Worm (Caenorhabditis elegans) whole organism, young adult: ENCODE measurements around the gene aak-2.

Source experiments
- B0019.2 ChIP-seq: fragments of 200-800 bp; sonication (Bioruptor generic); conservative IDR thresholded peaks from 2 replicates; pipeline ENCODE4 v1.3.6; 2022; ENCODE audit warnings: missing genetic modification reagents, missing genetic modification characterization, missing compliant biosample characterization
- B0336.3 ChIP-seq: fragments of 200-800 bp; sonication (Bioruptor generic); IDR thresholded peaks from 2 replicates; pipeline ENCODE4 v1.3.6; 2022; ENCODE audit warnings: missing genetic modification characterization, missing compliant biosample characterization
- C17E4.6 ChIP-seq: fragments of 200-800 bp; sonication (Bioruptor generic); IDR thresholded peaks from 2 replicates; pipeline ENCODE4 v1.3.6; 2022; ENCODE audit warnings: missing genetic modification reagents, missing genetic modification characterization, missing compliant biosample characterization
- F10E7.11 ChIP-seq: sonication (generic microtip); optimal IDR thresholded peaks from 2 replicates; lab custom pipeline; 2017; ENCODE audit warnings: mild to moderate bottlenecking, missing genetic modification characterization, moderate library complexity, missing compliant biosample characterization
- F22D6.2 ChIP-seq: sonication (generic microtip); optimal IDR thresholded peaks from 2 replicates; lab custom pipeline; 2016; ENCODE audit warnings: mild to moderate bottlenecking, missing genetic modification characterization, missing compliant biosample characterization
- F33H1.4 ChIP-seq: fragments of 200-800 bp; sonication (Bioruptor generic); IDR thresholded peaks from 2 replicates; pipeline ENCODE4 v1.3.6; 2022; ENCODE audit warnings: missing genetic modification reagents, missing genetic modification characterization, missing compliant biosample characterization
- F49E8.2 ChIP-seq: sonication (generic microtip); optimal IDR thresholded peaks from 3 replicates; lab custom pipeline; 2017; ENCODE audit warnings: missing genetic modification characterization, mild to moderate bottlenecking, missing compliant biosample characterization, antibody characterized with exemption, moderate library complexity; ENCODE audit not compliant: insufficient read depth
- K11D2.4 ChIP-seq: fragments of 200-800 bp; sonication (Bioruptor generic); IDR thresholded peaks from 2 replicates; pipeline ENCODE4 v1.3.6; 2022; ENCODE audit warnings: missing genetic modification reagents, missing genetic modification characterization, missing compliant biosample characterization
- T26A5.8 ChIP-seq: sonication (generic microtip); optimal IDR thresholded peaks from 2 replicates; lab custom pipeline; 2016; ENCODE audit warnings: missing genetic modification characterization, missing compliant biosample characterization
- Y95B8A.8 ChIP-seq: fragments of 200-800 bp; sonication (Bioruptor generic); IDR thresholded peaks from 2 replicates; pipeline ENCODE4 v1.3.6; 2022; ENCODE audit warnings: missing genetic modification reagents, missing genetic modification characterization, missing compliant biosample characterization
- ZK185.1 ChIP-seq: sonication (generic microtip); optimal IDR thresholded peaks from 2 replicates; lab custom pipeline; 2016; ENCODE audit warnings: mild to moderate bottlenecking, missing genetic modification characterization, missing compliant biosample characterization; ENCODE audit not compliant: poor library complexity, severe bottlenecking
- akir-1 ChIP-seq: fragments of 200-800 bp; sonication (Bioruptor generic); optimal IDR thresholded peaks from 2 replicates; lab custom pipeline; 2018; ENCODE audit warnings: mild to moderate bottlenecking, missing genetic modification characterization, moderate library complexity, missing compliant biosample characterization
- aptf-3 ChIP-seq: fragments of 200-800 bp; sonication (Bioruptor generic); IDR thresholded peaks from 2 replicates; pipeline ENCODE4 v1.3.6; 2022; ENCODE audit warnings: missing genetic modification characterization, missing compliant biosample characterization
- attf-3 ChIP-seq: fragments of 200-800 bp; sonication (Bioruptor generic); conservative IDR thresholded peaks from 2 replicates; pipeline ENCODE4 v1.3.6; 2022; ENCODE audit warnings: missing genetic modification reagents, missing genetic modification characterization, missing compliant biosample characterization
- attf-5 ChIP-seq: fragments of 200-800 bp; sonication (Bioruptor generic); optimal IDR thresholded peaks from 2 replicates; lab custom pipeline; 2018; ENCODE audit warnings: mild to moderate bottlenecking, missing genetic modification characterization, missing compliant biosample characterization
- bed-1 ChIP-seq: fragments of 200-800 bp; sonication (Bioruptor generic); IDR thresholded peaks from 2 replicates; pipeline ENCODE4 v1.3.6; 2022; ENCODE audit warnings: missing genetic modification reagents, missing genetic modification characterization, missing compliant biosample characterization
- bed-2 ChIP-seq: fragments of 200-800 bp; sonication (Bioruptor generic); IDR thresholded peaks from 2 replicates; pipeline ENCODE4 v1.3.6; 2022; ENCODE audit warnings: missing genetic modification reagents, missing genetic modification characterization, missing compliant biosample characterization
- chd-7 ChIP-seq: sonication (generic microtip); optimal IDR thresholded peaks from 2 replicates; lab custom pipeline; 2016; ENCODE audit warnings: mild to moderate bottlenecking, missing genetic modification characterization, moderate library complexity, missing compliant biosample characterization
- dox-1 ChIP-seq: fragments of 200-800 bp; sonication (Bioruptor generic); IDR thresholded peaks from 2 replicates; pipeline ENCODE4 v1.3.6; 2022; ENCODE audit warnings: missing genetic modification reagents, missing genetic modification characterization, missing compliant biosample characterization
- egl-18 ChIP-seq: fragments of 200-800 bp; sonication (Bioruptor generic); IDR thresholded peaks from 2 replicates; pipeline ENCODE4 v1.3.6; 2022; ENCODE audit warnings: missing genetic modification reagents, missing genetic modification characterization, missing compliant biosample characterization
- egl-44 ChIP-seq: fragments of 200-800 bp; sonication (Bioruptor generic); IDR thresholded peaks from 2 replicates; pipeline ENCODE4 v1.3.6; 2022; ENCODE audit warnings: missing genetic modification reagents, missing genetic modification characterization, missing compliant biosample characterization
- egrh-3 ChIP-seq: fragments of 200-800 bp; sonication (Bioruptor generic); IDR thresholded peaks from 2 replicates; pipeline ENCODE4 v1.3.6; 2022; ENCODE audit warnings: missing genetic modification reagents, missing genetic modification characterization, missing compliant biosample characterization
- ets-4 ChIP-seq: fragments of 200-800 bp; sonication (Bioruptor generic); optimal IDR thresholded peaks from 2 replicates; lab custom pipeline; 2018; ENCODE audit warnings: mild to moderate bottlenecking, missing genetic modification characterization, missing compliant biosample characterization
- fkh-3 ChIP-seq: sonication (generic microtip); optimal IDR thresholded peaks from 2 replicates; lab custom pipeline; 2016; ENCODE audit warnings: mild to moderate bottlenecking, missing genetic modification characterization, missing compliant biosample characterization
- gei-17 ChIP-seq: fragments of 200-800 bp; sonication (Bioruptor generic); optimal IDR thresholded peaks from 2 replicates; lab custom pipeline; 2018; ENCODE audit warnings: mild to moderate bottlenecking, missing genetic modification characterization, missing compliant biosample characterization
- hlh-26 ChIP-seq: fragments of 200-800 bp; sonication (Bioruptor generic); conservative IDR thresholded peaks from 2 replicates; pipeline ENCODE4 v1.3.6; 2022; ENCODE audit warnings: missing genetic modification reagents, missing genetic modification characterization, missing compliant biosample characterization
- hmg-20 ChIP-seq: fragments of 200-800 bp; sonication (Bioruptor generic); IDR thresholded peaks from 2 replicates; pipeline ENCODE4 v1.3.6; 2022; ENCODE audit warnings: missing genetic modification reagents, missing genetic modification characterization, missing compliant biosample characterization
- hrde-1 ChIP-seq: sonication (generic microtip); optimal IDR thresholded peaks from 2 replicates; lab custom pipeline; 2016; ENCODE audit warnings: missing genetic modification characterization, mild to moderate bottlenecking, missing compliant biosample characterization, moderate library complexity, missing genotype, missing genetic modification reagents, borderline replicate concordance
- hsf-1 ChIP-seq: fragments of 200-800 bp; sonication (Bioruptor generic); IDR thresholded peaks from 2 replicates; pipeline ENCODE4 v1.3.6; 2022; ENCODE audit warnings: missing genetic modification reagents, missing genetic modification characterization, missing compliant biosample characterization
- let-526 ChIP-seq: fragments of 200-800 bp; sonication (Bioruptor generic); IDR thresholded peaks from 2 replicates; pipeline ENCODE4 v1.3.6; 2022; ENCODE audit warnings: missing genetic modification reagents, missing genetic modification characterization, missing compliant biosample characterization
- lin-26 ChIP-seq: fragments of 200-800 bp; sonication (Bioruptor generic); IDR thresholded peaks from 2 replicates; pipeline ENCODE4 v1.3.6; 2022; ENCODE audit warnings: missing genetic modification reagents, missing genetic modification characterization, missing compliant biosample characterization
- lin-35 ChIP-seq, 3 experiments: fragments of 150-350 bp in 2 of 3; sonication (generic microtip) in 1 of 3; optimal IDR thresholded peaks; 2 replicates each; lab custom pipeline; 2014 to 2018; ENCODE audit warnings: missing biosample characterization in 3 of 3, missing genetic modification characterization in 3 of 3, missing genetic modification reagents in 3 of 3
- madf-8 ChIP-seq: fragments of 200-800 bp; sonication (Bioruptor generic); conservative IDR thresholded peaks from 2 replicates; pipeline ENCODE4 v1.3.6; 2022; ENCODE audit warnings: missing genetic modification reagents, missing genetic modification characterization, missing compliant biosample characterization
- mcd-1 ChIP-seq: fragments of 200-800 bp; sonication (Bioruptor generic); IDR thresholded peaks from 2 replicates; pipeline ENCODE4 v1.3.6; 2022; ENCODE audit warnings: missing genetic modification reagents, missing genetic modification characterization, missing compliant biosample characterization
- mes-4 ChIP-seq: sonication (generic microtip); optimal IDR thresholded peaks from 2 replicates; lab custom pipeline; 2016; ENCODE audit warnings: missing genotype, missing genetic modification characterization, missing compliant biosample characterization
- mxl-1 ChIP-seq: sonication (generic microtip); optimal IDR thresholded peaks from 2 replicates; lab custom pipeline; 2016; ENCODE audit warnings: missing genetic modification characterization, missing compliant biosample characterization
- nfya-2 ChIP-seq: fragments of 200-800 bp; sonication (Bioruptor generic); IDR thresholded peaks from 2 replicates; pipeline ENCODE4 v1.3.6; 2022; ENCODE audit warnings: missing genetic modification reagents, missing genetic modification characterization, missing compliant biosample characterization
- nhr-120 ChIP-seq: fragments of 200-800 bp; sonication (Bioruptor generic); IDR thresholded peaks from 2 replicates; pipeline ENCODE4 v1.3.6; 2022; ENCODE audit warnings: missing genetic modification characterization, missing compliant biosample characterization
- nhr-27 ChIP-seq: fragments of 200-800 bp; sonication (Bioruptor generic); optimal IDR thresholded peaks from 2 replicates; lab custom pipeline; 2018; ENCODE audit warnings: mild to moderate bottlenecking, missing genetic modification characterization, moderate library complexity, missing compliant biosample characterization
- pha-4 ChIP-seq: fragments of 150-350 bp; sonication (generic microtip); optimal IDR thresholded peaks from 2 replicates; lab custom pipeline; 2014; ENCODE audit warnings: missing biosample characterization, missing genetic modification reagents, missing genetic modification characterization
- rcor-1 ChIP-seq: fragments of 200-800 bp; sonication (Bioruptor generic); IDR thresholded peaks from 2 replicates; pipeline ENCODE4 v1.3.6; 2022; ENCODE audit warnings: missing genetic modification reagents, missing genetic modification characterization, missing compliant biosample characterization
- rec-8 ChIP-seq, 2 experiments: sonication (generic microtip); optimal IDR thresholded peaks; 2 replicates each; lab custom pipeline; 2016; ENCODE audit warnings: mild to moderate bottlenecking in 2 of 2, missing genetic modification characterization in 2 of 2, missing genetic modification reagents in 2 of 2, missing genotype in 2 of 2, missing biosample characterization in 1 of 2, missing compliant biosample characterization in 1 of 2, moderate library complexity in 1 of 2
- snpc-3.4 ChIP-seq: sonication (generic microtip); optimal IDR thresholded peaks from 2 replicates; lab custom pipeline; 2017; ENCODE audit warnings: missing genetic modification characterization, mild to moderate bottlenecking, missing compliant biosample characterization, antibody characterized with exemption, moderate library complexity, missing genotype, missing genetic modification reagents
- tbx-9 ChIP-seq: sonication (generic microtip); optimal IDR thresholded peaks from 2 replicates; lab custom pipeline; 2016; ENCODE audit warnings: borderline replicate concordance, missing genetic modification characterization, inconsistent platforms, missing compliant biosample characterization
- tlf-1 ChIP-seq: fragments of 200-800 bp; sonication (Bioruptor generic); optimal IDR thresholded peaks from 2 replicates; lab custom pipeline; 2018; ENCODE audit warnings: mild to moderate bottlenecking, missing genetic modification characterization, missing compliant biosample characterization
- unc-130 ChIP-seq: sonication (generic microtip); optimal IDR thresholded peaks from 2 replicates; lab custom pipeline; 2016; ENCODE audit warnings: missing genetic modification reagents, missing genetic modification characterization, missing compliant biosample characterization
- unc-62 ChIP-seq: fragments of 150-350 bp; optimal IDR thresholded peaks from 2 replicates; lab custom pipeline; 2014; ENCODE audit warnings: missing biosample characterization, missing genetic modification reagents, missing genetic modification characterization
- ztf-18 ChIP-seq: sonication (generic microtip); optimal IDR thresholded peaks from 2 replicates; lab custom pipeline; 2016; ENCODE audit warnings: missing genotype, mild to moderate bottlenecking, missing genetic modification characterization, missing compliant biosample characterization
- ztf-25 ChIP-seq: fragments of 200-800 bp; sonication (Bioruptor generic); IDR thresholded peaks from 2 replicates; pipeline ENCODE4 v1.3.6; 2022; ENCODE audit warnings: missing genetic modification reagents, missing genetic modification characterization, missing compliant biosample characterization

aak-2 gene

ce11 chrX:16796826-16797225, 939 bp downstream of the aak-2 start (continued):
- peak; percentile 13 for TF ChIP-seq ztf-18 (tag; lab: Kevin White, UChicago)
- TF ChIP-seq lin-26 (GFP tag; lab: Robert Waterston, UW): peak; percentile 65; the same call in 1 of the 2 replicates
- TF ChIP-seq dox-1 (GFP tag; lab: Robert Waterston, UW): peak; percentile 69
- TF ChIP-seq gei-17 (GFP tag; lab: Kevin White, UChicago): peak; percentile 63
- TF ChIP-seq madf-8 (GFP tag; lab: Robert Waterston, UW): no peak
- TF ChIP-seq Y95B8A.8 (GFP tag; lab: Robert Waterston, UW): 0 out of 2 replicates have a peak, but pooled peaks have one; percentile 8
- TF ChIP-seq ZK185.1 (tag; lab: Kevin White, UChicago): peak; percentile 52
- TF ChIP-seq snpc-3.4 (tag; lab: Kevin White, UChicago): no peak
- TF ChIP-seq nfya-2: no peak
- TF ChIP-seq mxl-1 (tag; lab: Kevin White, UChicago): no peak
- TF ChIP-seq pha-4 (tag; lab: Kevin White, UChicago): no peak
- TF ChIP-seq tbx-9 (tag; lab: Kevin White, UChicago): no peak
- TF ChIP-seq nhr-120 (GFP tag; lab: Robert Waterston, UW): no peak
- peak; percentile 45 for TF ChIP-seq ets-4 (GFP tag; lab: Kevin White, UChicago)
- TF ChIP-seq T26A5.8 (tag; lab: Kevin White, UChicago): no peak
- no peak for TF ChIP-seq fkh-3 (tag; lab: Kevin White, UChicago)
- no peak for TF ChIP-seq unc-130 (GFP tag; lab: Kevin White, UChicago)
- TF ChIP-seq C17E4.6 (GFP tag; lab: Robert Waterston, UW): no peak
- peak; percentile 93 for TF ChIP-seq attf-5 (GFP tag; lab: Kevin White, UChicago)
- peak; percentile 52; the same call in 1 of the 2 replicates for TF ChIP-seq attf-3 (GFP tag; lab: Robert Waterston, UW)
- peak; percentile 89 for TF ChIP-seq B0336.3
- peak; percentile 74; the same call in 1 of the 2 replicates for TF ChIP-seq let-526
- TF ChIP-seq mes-4 (tag; lab: Kevin White, UChicago): no peak
- TF ChIP-seq hlh-26: no peak
- no peak for TF ChIP-seq F10E7.11
- TF ChIP-seq bed-1 (GFP tag; lab: Robert Waterston, UW): no peak
- TF ChIP-seq egl-44 (GFP tag; lab: Robert Waterston, UW): no peak
- peak; percentile 85 for TF ChIP-seq chd-7 (tag; lab: Kevin White, UChicago)
- no peak for TF ChIP-seq akir-1
- no peak for TF ChIP-seq bed-2
- no peak for TF ChIP-seq hrde-1
- TF ChIP-seq ztf-25 (GFP tag; lab: Robert Waterston, UW): no peak
- TF ChIP-seq hsf-1 (GFP tag; lab: Robert Waterston, UW): no peak
- TF ChIP-seq F49E8.2 (tag; lab: Kevin White, UChicago): no peak
- no peak for TF ChIP-seq unc-62 (GFP tag; lab: Kevin White, UChicago)
- TF ChIP-seq rec-8 (tag; optimal IDR thresholded peaks at IDR 0.05; lab: Kevin White, UChicago): no peak
- peak; percentile 66 for TF ChIP-seq F22D6.2 (tag; lab: Kevin White, UChicago)
- TF ChIP-seq egl-18 (GFP tag; lab: Robert Waterston, UW): no peak
- TF ChIP-seq K11D2.4 (GFP tag; lab: Robert Waterston, UW): peak; percentile 79
- 0 out of 2 replicates have a peak, but pooled peaks have one; percentile 9 for TF ChIP-seq egrh-3 (GFP tag; lab: Robert Waterston, UW)
- TF ChIP-seq hmg-20 (GFP tag; lab: Robert Waterston, UW): no peak
- no peak for TF ChIP-seq nhr-27 (tag; lab: Kevin White, UChicago)
- peak; percentile 64 for TF ChIP-seq tlf-1
- no peak for TF ChIP-seq B0019.2 (GFP tag; lab: Robert Waterston, UW)
- TF ChIP-seq F33H1.4 (GFP tag; lab: Robert Waterston, UW): no peak
- 0 out of 2 replicates have a peak, but pooled peaks have one; percentile 49 for TF ChIP-seq rcor-1 (GFP tag; lab: Robert Waterston, UW)
- peak; percentile 61 for TF ChIP-seq mcd-1 (GFP tag; lab: Robert Waterston, UW)
- no peak for TF ChIP-seq aptf-3 (GFP tag; lab: Robert Waterston, UW)
- peak in 1 of 3 experiments; percentile 56 for TF ChIP-seq lin-35 (GFP tag; optimal IDR thresholded peaks at IDR 0.05; lab: Kevin White, UChicago)
